Worm (Caenorhabditis elegans): ENCODE results near the gene vhl-1.

- TF ChIP-seq ceh-28 (tag; optimal IDR thresholded peaks at IDR 0.05) (no peak), ZK546.5 (tag; optimal IDR thresholded peaks at IDR 0.05) (no peak), mdl-1 (tag; optimal IDR thresholded peaks at IDR 0.05) (no peak), nhr-76 (tag; optimal IDR thresholded peaks at IDR 0.05) (no peak), ceh-16 (tag; optimal IDR thresholded peaks at IDR 0.05) (no peak), nhr-237 (tag; optimal IDR thresholded peaks at IDR 0.05) (no peak), fos-1 (tag; optimal IDR thresholded peaks at IDR 0.05) (no peak), lin-15B (tag; optimal IDR thresholded peaks at IDR 0.05) (no peak), ztf-4 (tag; optimal IDR thresholded peaks at IDR 0.05) (no peak), daf-12 (tag; optimal IDR thresholded peaks at IDR 0.05) (no peak), nhr-12 (tag; optimal IDR thresholded peaks at IDR 0.05) (no peak), aly-2 (tag; optimal IDR thresholded peaks at IDR 0.05) (no peak), ama-1 (optimal IDR thresholded peaks at IDR 0.05) (no peak)
Observed at ce11 chrX:11344899-11345298, 37.7 kb downstream of the vhl-1 start.

Measured in whole organism, L3 larva.